Fruit fly (Drosophila melanogaster) whole organism, embryonic: ENCODE measurements around the gene Hph.

ENCODE experiments used
- CG10979 ChIP-seq: fragments of 200-800 bp; sonication (Bioruptor generic); optimal IDR thresholded peaks from 2 replicates; lab custom pipeline; 2018; ENCODE audit warnings: missing biosample characterization, mild to moderate bottlenecking, missing genetic modification characterization, moderate library complexity
- CG13296 ChIP-seq: fragments of 200-800 bp; sonication (Bioruptor generic); optimal IDR thresholded peaks from 3 replicates; lab custom pipeline; 2018; ENCODE audit warnings: missing biosample characterization, mild to moderate bottlenecking, missing genetic modification characterization
- CG13894 ChIP-seq: fragments of 200-800 bp; sonication (Bioruptor generic); optimal IDR thresholded peaks from 3 replicates; lab custom pipeline; 2018; ENCODE audit warnings: missing biosample characterization, mild to moderate bottlenecking, missing genetic modification characterization, moderate library complexity
- CG1529 ChIP-seq: fragments of 200-800 bp; sonication (Bioruptor generic); optimal IDR thresholded peaks from 3 replicates; lab custom pipeline; 2018; ENCODE audit warnings: missing biosample characterization, missing genetic modification characterization
- CG15479 ChIP-seq: fragments of 200-800 bp; sonication (Bioruptor generic); optimal IDR thresholded peaks from 3 replicates; lab custom pipeline; 2019; ENCODE audit warnings: missing biosample characterization, mild to moderate bottlenecking, missing genetic modification characterization, moderate library complexity
- CG2712 ChIP-seq: fragments of 200-800 bp; optimal IDR thresholded peaks from 3 replicates; lab custom pipeline; 2019; ENCODE audit warnings: missing biosample characterization, mild to moderate bottlenecking, missing genetic modification characterization, moderate library complexity
- CG31224 ChIP-seq: fragments of 200-800 bp; sonication (Bioruptor generic); IDR thresholded peaks from 2 replicates; pipeline ENCODE4 v1.3.6; 2022; ENCODE audit warnings: missing biosample characterization, missing genetic modification characterization
- CG31441 ChIP-seq: fragments of 200-800 bp; sonication (Bioruptor generic); IDR thresholded peaks from 2 replicates; pipeline ENCODE4 v1.3.6; 2022; ENCODE audit warnings: missing biosample characterization, missing genetic modification characterization
- CG34224 ChIP-seq: fragments of 200-800 bp; sonication (Bioruptor generic); IDR thresholded peaks from 3 replicates; pipeline ENCODE4 v1.3.6; 2022; ENCODE audit warnings: missing biosample characterization, missing genetic modification characterization; ENCODE audit not compliant: partially characterized antibody
- CG3995 ChIP-seq: fragments of 200-800 bp; sonication (Bioruptor generic); optimal IDR thresholded peaks from 3 replicates; lab custom pipeline; 2016; ENCODE audit warnings: missing biosample characterization, missing genetic modification characterization
- CG4360 ChIP-seq: fragments of 200-800 bp; sonication (Bioruptor generic); IDR thresholded peaks from 2 replicates; pipeline ENCODE4 v1.3.6; 2022; ENCODE audit warnings: missing biosample characterization, missing genetic modification characterization
- CG4617 ChIP-seq: fragments of 200-800 bp; sonication (Bioruptor generic); optimal IDR thresholded peaks from 3 replicates; lab custom pipeline; 2016; ENCODE audit warnings: missing biosample characterization, missing genetic modification characterization, borderline replicate concordance
- CG7786 ChIP-seq: fragments of 200-800 bp; sonication (Bioruptor generic); optimal IDR thresholded peaks from 2 replicates; lab custom pipeline; 2016; ENCODE audit warnings: missing biosample characterization, missing genetic modification characterization
- CrebB ChIP-seq: fragments of 200-800 bp; sonication (Bioruptor generic); optimal IDR thresholded peaks from 3 replicates; lab custom pipeline; 2018; ENCODE audit warnings: missing biosample characterization, mild to moderate bottlenecking, missing genetic modification characterization
- D ChIP-seq, 2 experiments: fragments of 200-800 bp in 1 of 2; fragments of >200 bp in 1 of 2; sonication (Bioruptor generic) in 1 of 2; optimal IDR thresholded peaks; 2 replicates in 1 of 2; 3 replicates in 1 of 2; lab custom pipeline; 2017; ENCODE audit warnings: mild to moderate bottlenecking in 1 of 2, missing biosample characterization in 1 of 2, missing genetic modification characterization in 1 of 2, missing genetic modification reagents in 1 of 2
- Elba2 ChIP-seq: fragments of 200-800 bp; sonication (Bioruptor generic); optimal IDR thresholded peaks from 3 replicates; lab custom pipeline; 2016; ENCODE audit warnings: missing biosample characterization, missing genetic modification characterization
- Hand ChIP-seq: fragments of 200-800 bp; sonication (Bioruptor generic); optimal IDR thresholded peaks from 2 replicates; lab custom pipeline; 2017; ENCODE audit warnings: mild to moderate bottlenecking, missing biosample characterization, missing genetic modification reagents, missing genetic modification characterization
- MBD-R2 ChIP-seq: fragments of 200-800 bp; sonication (Bioruptor generic); IDR thresholded peaks from 2 replicates; pipeline ENCODE4 v1.3.6; 2022; ENCODE audit warnings: missing biosample characterization, missing genetic modification characterization
- MESR4 ChIP-seq: fragments of 200-800 bp; sonication (Bioruptor generic); optimal IDR thresholded peaks from 2 replicates; lab custom pipeline; 2018; ENCODE audit warnings: missing biosample characterization, mild to moderate bottlenecking, missing genetic modification characterization, moderate library complexity
- Oli ChIP-seq: fragments of 200-800 bp; sonication (Bioruptor generic); optimal IDR thresholded peaks from 2 replicates; lab custom pipeline; 2018; ENCODE audit warnings: missing biosample characterization, mild to moderate bottlenecking, missing genetic modification characterization, moderate library complexity
- Rx ChIP-seq: fragments of 200-800 bp; sonication (Bioruptor generic); IDR thresholded peaks from 2 replicates; pipeline ENCODE4 v1.3.6; 2022; ENCODE audit warnings: missing biosample characterization, missing genetic modification characterization
- Spps ChIP-seq: fragments of 200-800 bp; sonication (Bioruptor generic); optimal IDR thresholded peaks from 2 replicates; lab custom pipeline; 2018; ENCODE audit warnings: missing biosample characterization, mild to moderate bottlenecking, missing genetic modification characterization
- ac ChIP-seq: fragments of 200-800 bp; sonication (Bioruptor generic); optimal IDR thresholded peaks from 3 replicates; lab custom pipeline; 2017; ENCODE audit warnings: missing biosample characterization, mild to moderate bottlenecking, missing genetic modification characterization
- bcd ChIP-seq: fragments of 200-800 bp; sonication (Bioruptor generic); optimal IDR thresholded peaks from 2 replicates; lab custom pipeline; 2017; ENCODE audit warnings: missing biosample characterization, mild to moderate bottlenecking, missing genetic modification characterization
- btn ChIP-seq: fragments of 200-800 bp; sonication (Bioruptor generic); optimal IDR thresholded peaks from 2 replicates; lab custom pipeline; 2016; ENCODE audit warnings: missing biosample characterization, missing genetic modification characterization
- cg ChIP-seq: fragments of 200-800 bp; sonication (Bioruptor generic); optimal IDR thresholded peaks from 3 replicates; lab custom pipeline; 2019; ENCODE audit warnings: missing biosample characterization, mild to moderate bottlenecking, missing genetic modification characterization, moderate library complexity
- chinmo ChIP-seq: fragments of 200-800 bp; sonication (Bioruptor generic); IDR thresholded peaks from 4 replicates; pipeline ENCODE4 v1.3.6; 2022; ENCODE audit warnings: missing biosample characterization, missing genetic modification characterization; ENCODE audit not compliant: partially characterized antibody
- croc ChIP-seq: fragments of 200-800 bp; sonication (Bioruptor generic); conservative IDR thresholded peaks from 3 replicates; pipeline ENCODE4 v1.3.6; 2022; ENCODE audit warnings: missing biosample characterization, missing genetic modification characterization
- cwo ChIP-seq: fragments of 200-800 bp; sonication (Bioruptor generic); optimal IDR thresholded peaks from 3 replicates; lab custom pipeline; 2017; ENCODE audit warnings: missing biosample characterization, missing genetic modification characterization, mild to moderate bottlenecking, moderate library complexity, missing genetic modification reagents
- gcm ChIP-seq: fragments of 200-800 bp; sonication (Bioruptor generic); optimal IDR thresholded peaks from 2 replicates; lab custom pipeline; 2019; ENCODE audit warnings: missing biosample characterization, mild to moderate bottlenecking, missing genetic modification characterization, moderate library complexity
- kah ChIP-seq: fragments of 200-800 bp; sonication (Bioruptor generic); optimal IDR thresholded peaks from 2 replicates; lab custom pipeline; 2018; ENCODE audit warnings: missing biosample characterization, mild to moderate bottlenecking, missing genetic modification characterization
- ranshi ChIP-seq: fragments of 200-800 bp; sonication (Bioruptor generic); IDR thresholded peaks from 2 replicates; pipeline ENCODE4 v1.3.6; 2022; ENCODE audit warnings: missing biosample characterization, missing genetic modification characterization
- scrt ChIP-seq: fragments of 200-800 bp; sonication (Bioruptor generic); optimal IDR thresholded peaks from 2 replicates; lab custom pipeline; 2018; ENCODE audit warnings: missing biosample characterization, mild to moderate bottlenecking, missing genetic modification characterization, moderate library complexity
- sna ChIP-seq: fragments of 200-800 bp; sonication (Bioruptor generic); IDR thresholded peaks from 2 replicates; pipeline ENCODE4 v1.3.6; 2022; ENCODE audit warnings: missing biosample characterization, missing genetic modification characterization; ENCODE audit not compliant: partially characterized antibody
- so ChIP-seq: fragments of 200-800 bp; sonication (Bioruptor generic); IDR thresholded peaks from 3 replicates; pipeline ENCODE4 v1.3.6; 2022; ENCODE audit warnings: missing biosample characterization, missing genetic modification characterization
- sr ChIP-seq: fragments of 200-800 bp; sonication (Bioruptor generic); IDR thresholded peaks from 3 replicates; pipeline ENCODE4 v1.3.6; 2022; ENCODE audit warnings: missing biosample characterization, missing genetic modification characterization
- sug ChIP-seq: fragments of 200-800 bp; optimal IDR thresholded peaks from 2 replicates; lab custom pipeline; 2019; ENCODE audit warnings: missing biosample characterization, mild to moderate bottlenecking, missing genetic modification characterization, moderate library complexity
- tll ChIP-seq, 2 experiments: fragments of 200-800 bp in 1 of 2; fragments of >200 bp in 1 of 2; sonication (Bioruptor generic) in 1 of 2; optimal IDR thresholded peaks; 2 replicates each; lab custom pipeline; 2017 to 2019; ENCODE audit warnings: missing biosample characterization in 2 of 2, missing genetic modification characterization in 2 of 2, mild to moderate bottlenecking in 1 of 2, moderate library complexity in 1 of 2
- tna ChIP-seq: fragments of 200-800 bp; sonication (Bioruptor generic); IDR thresholded peaks from 2 replicates; pipeline ENCODE4 v1.3.6; 2022; ENCODE audit warnings: missing biosample characterization, missing genetic modification characterization; ENCODE audit not compliant: partially characterized antibody

Gene Hph

dm6 chr3R:5229458-5229857, 27.4 kb upstream of the Hph start (continued):
- no peak for TF ChIP-seq CG3995 (GFP tag; lab: Kevin White, UChicago)
- TF ChIP-seq sug (tag; lab: Kevin White, UChicago), result peak; percentile 12
- TF ChIP-seq CG2712, result peak; percentile 47
- TF ChIP-seq Oli (tag; lab: Kevin White, UChicago), result no peak

- TF ChIP-seq sr (GFP tag; lab: Robert Waterston, UW) (peak; percentile 31; the same call in 1 of the 3 replicates), Hand (GFP tag; lab: Kevin White, UChicago) (peak; percentile 20), Elba2 (GFP tag; lab: Kevin White, UChicago) (peak; percentile 17), gcm (GFP tag; lab: Kevin White, UChicago) (no peak), CG34224 (GFP tag; lab: Robert Waterston, UW) (no peak), CG31441 (no peak), ac (no peak), CG15479 (GFP tag; lab: Kevin White, UChicago) (no peak), CG4360 (GFP tag; lab: Robert Waterston, UW) (peak; percentile 93), CG13296 (GFP tag; lab: Kevin White, UChicago) (peak; percentile 19), so (GFP tag; lab: Robert Waterston, UW) (peak; percentile 21; the same call in 1 of the 3 replicates), chinmo (0 out of 4 replicates have a peak, but pooled peaks have one; percentile 8), btn (GFP tag; lab: Kevin White, UChicago) (no peak), CG10979 (tag; lab: Kevin White, UChicago) (no peak), CG13894 (tag; lab: Kevin White, UChicago) (no peak), CG1529 (GFP tag; lab: Kevin White, UChicago) (peak; percentile 7), CG4617 (peak; percentile 49), Spps (tag; lab: Kevin White, UChicago) (no peak), tna (0 out of 2 replicates have a peak, but pooled peaks have one; percentile 10), kah (GFP tag; lab: Kevin White, UChicago) (no peak), cwo (no peak), ranshi (GFP tag; lab: Robert Waterston, UW) (no peak), MESR4 (peak; percentile 84), cg (GFP tag; lab: Kevin White, UChicago) (peak; percentile 78), MBD-R2 (no peak), CrebB (tag; lab: Kevin White, UChicago) (no peak), scrt (no peak), bcd (GFP tag; lab: Kevin White, UChicago) (no peak), CG7786 (GFP tag; lab: Kevin White, UChicago) (no peak), tll (GFP tag; optimal IDR thresholded peaks at IDR 0.05; lab: Kevin White, UChicago) (no peak), D (optimal IDR thresholded peaks at IDR 0.05; lab: Kevin White, UChicago) (no peak), D (GFP tag; optimal IDR thresholded peaks at IDR 0.05; lab: Kevin White, UChicago) (no peak), Rx (GFP tag; lab: Robert Waterston, UW) (no peak), CG31224 (GFP tag; lab: Robert Waterston, UW) (peak; percentile 71), croc (no peak), sna (GFP tag; lab: Robert Waterston, UW) (no peak)
Observed at dm6 chr3R:5231383-5232196, 25.2 kb upstream of the Hph start.
